Fruit fly (Drosophila melanogaster) whole organism, embryonic: Measurements from ENCODE around the gene CG4972.

ENCODE experiments used
- ATbp ChIP-seq: fragments of 200-800 bp; sonication (Bioruptor generic); optimal IDR thresholded peaks from 2 replicates; lab custom pipeline; 2017; ENCODE audit warnings: missing biosample characterization, mild to moderate bottlenecking, missing genetic modification characterization, missing genetic modification reagents
- Atf-2 ChIP-seq: fragments of 200-800 bp; sonication (Bioruptor generic); optimal IDR thresholded peaks from 2 replicates; lab custom pipeline; 2016; ENCODE audit warnings: missing biosample characterization, missing genetic modification characterization
- Blimp-1 ChIP-seq: fragments of 200-800 bp; sonication (Bioruptor generic); optimal IDR thresholded peaks from 3 replicates; lab custom pipeline; 2018; ENCODE audit warnings: missing biosample characterization, missing genetic modification characterization, mild to moderate bottlenecking, moderate library complexity, missing genetic modification reagents
- CG10321 ChIP-seq: fragments of 200-800 bp; sonication (Bioruptor generic); IDR thresholded peaks from 2 replicates; pipeline ENCODE4 v1.3.6; 2022; ENCODE audit warnings: missing biosample characterization, missing genetic modification characterization
- CG11398 ChIP-seq: fragments of 200-800 bp; sonication (Bioruptor generic); optimal IDR thresholded peaks from 2 replicates; lab custom pipeline; 2016; ENCODE audit warnings: missing biosample characterization, missing genetic modification characterization
- CG14441 ChIP-seq: fragments of 200-800 bp; sonication (Bioruptor generic); IDR thresholded peaks from 2 replicates; pipeline ENCODE4 v1.3.6; 2022; ENCODE audit warnings: missing biosample characterization, missing genetic modification characterization
- CG16779 ChIP-seq: fragments of 200-800 bp; sonication (Bioruptor generic); IDR thresholded peaks from 2 replicates; pipeline ENCODE4 v1.3.6; 2022; ENCODE audit warnings: missing biosample characterization, missing genetic modification characterization
- CG17328 ChIP-seq: fragments of 200-800 bp; sonication (Bioruptor generic); IDR thresholded peaks from 2 replicates; pipeline ENCODE4 v1.3.6; 2022; ENCODE audit warnings: missing biosample characterization, missing genetic modification characterization
- CG17612 ChIP-seq: fragments of 200-800 bp; sonication (Bioruptor generic); IDR thresholded peaks from 2 replicates; pipeline ENCODE4 v1.3.6; 2022; ENCODE audit warnings: missing biosample characterization, missing genetic modification characterization
- CG18011 ChIP-seq: fragments of 200-800 bp; sonication (Bioruptor generic); optimal IDR thresholded peaks from 2 replicates; lab custom pipeline; 2017; ENCODE audit warnings: missing biosample characterization, missing genetic modification characterization, mild to moderate bottlenecking, moderate library complexity, missing genotype
- CG3163 ChIP-seq: fragments of 200-800 bp; sonication (Bioruptor generic); optimal IDR thresholded peaks from 3 replicates; lab custom pipeline; 2016; ENCODE audit warnings: missing biosample characterization, missing genetic modification characterization
- CG32767 ChIP-seq: fragments of 200-800 bp; sonication (Bioruptor generic); IDR thresholded peaks from 2 replicates; pipeline ENCODE4 v1.3.6; 2022; ENCODE audit warnings: missing biosample characterization, missing genetic modification characterization
- CG32772 ChIP-seq: fragments of 200-800 bp; sonication (Bioruptor generic); IDR thresholded peaks from 2 replicates; pipeline ENCODE4 v1.3.6; 2022; ENCODE audit warnings: missing biosample characterization, missing genetic modification characterization
- CG3726 ChIP-seq: fragments of 200-800 bp; sonication (Bioruptor generic); IDR thresholded peaks from 3 replicates; pipeline ENCODE4, ENCODE4 v1.3.6; 2022; ENCODE audit warnings: missing biosample characterization, missing genetic modification characterization
- CG4820 ChIP-seq: fragments of 200-800 bp; sonication (Bioruptor generic); optimal IDR thresholded peaks from 3 replicates; lab custom pipeline; 2016; ENCODE audit warnings: missing biosample characterization, missing genetic modification characterization
- CG4854 ChIP-seq: fragments of 200-800 bp; sonication (Bioruptor generic); optimal IDR thresholded peaks from 2 replicates; lab custom pipeline; 2016; ENCODE audit warnings: missing biosample characterization, missing genetic modification characterization, inconsistent platforms
- CG6654 ChIP-seq: fragments of 200-800 bp; sonication (Bioruptor generic); optimal IDR thresholded peaks from 2 replicates; lab custom pipeline; 2017; ENCODE audit warnings: missing biosample characterization, mild to moderate bottlenecking, missing genetic modification characterization
- CG7963 ChIP-seq: fragments of 200-800 bp; sonication (Bioruptor generic); IDR thresholded peaks from 3 replicates; pipeline ENCODE4 v1.3.6; 2022; ENCODE audit warnings: missing biosample characterization, missing genetic modification characterization; ENCODE audit not compliant: partially characterized antibody
- CG7987 ChIP-seq: fragments of 200-800 bp; sonication (Bioruptor generic); optimal IDR thresholded peaks from 2 replicates; lab custom pipeline; 2018; ENCODE audit warnings: missing biosample characterization, mild to moderate bottlenecking, missing genetic modification characterization, moderate library complexity
- CG8089 ChIP-seq: fragments of 200-800 bp; sonication (Bioruptor generic); optimal IDR thresholded peaks from 3 replicates; lab custom pipeline; 2016; ENCODE audit warnings: missing biosample characterization, missing genetic modification characterization
- Camta ChIP-seq: fragments of 200-800 bp; sonication (Bioruptor generic); optimal IDR thresholded peaks from 2 replicates; lab custom pipeline; 2016; ENCODE audit warnings: missing biosample characterization, missing genetic modification characterization
- Fer2 ChIP-seq: fragments of 200-800 bp; sonication (Bioruptor generic); optimal IDR thresholded peaks from 2 replicates; lab custom pipeline; 2018; ENCODE audit warnings: missing biosample characterization, mild to moderate bottlenecking, missing genetic modification characterization, moderate library complexity
- Hr3 ChIP-seq: fragments of 200-800 bp; sonication (Bioruptor generic); optimal IDR thresholded peaks from 3 replicates; lab custom pipeline; 2016; ENCODE audit warnings: missing biosample characterization, missing genetic modification characterization
- Mes4 ChIP-seq: fragments of 200-800 bp; sonication (Bioruptor generic); optimal IDR thresholded peaks from 2 replicates; lab custom pipeline; 2016; ENCODE audit warnings: missing biosample characterization, missing genetic modification characterization
- ac ChIP-seq: fragments of 200-800 bp; sonication (Bioruptor generic); optimal IDR thresholded peaks from 3 replicates; lab custom pipeline; 2017; ENCODE audit warnings: missing biosample characterization, mild to moderate bottlenecking, missing genetic modification characterization
- bigmax ChIP-seq: fragments of 200-800 bp; sonication (Bioruptor generic); optimal IDR thresholded peaks from 2 replicates; lab custom pipeline; 2018; ENCODE audit warnings: missing biosample characterization, mild to moderate bottlenecking, missing genetic modification characterization
- cwo ChIP-seq: fragments of 200-800 bp; sonication (Bioruptor generic); optimal IDR thresholded peaks from 3 replicates; lab custom pipeline; 2017; ENCODE audit warnings: missing biosample characterization, missing genetic modification characterization, mild to moderate bottlenecking, moderate library complexity, missing genetic modification reagents
- dmrt11E ChIP-seq: fragments of 200-800 bp; sonication (Bioruptor generic); optimal IDR thresholded peaks from 3 replicates; lab custom pipeline; 2018; ENCODE audit warnings: missing biosample characterization, mild to moderate bottlenecking, missing genetic modification characterization, moderate library complexity
- dpn ChIP-seq, 2 experiments: fragments of 200-800 bp; sonication (Bioruptor generic); optimal IDR thresholded peaks; 3 replicates each; lab custom pipeline; 2016; ENCODE audit warnings: missing biosample characterization in 2 of 2, missing genetic modification characterization in 2 of 2
- eve ChIP-seq, 2 experiments: fragments of >200 bp; optimal IDR thresholded peaks; 2 replicates each; lab custom pipeline; 2017; ENCODE audit warnings: missing biosample characterization in 2 of 2, missing genetic modification characterization in 2 of 2
- exex ChIP-seq: fragments of 200-800 bp; sonication (Bioruptor generic); optimal IDR thresholded peaks from 4 replicates; lab custom pipeline; 2018; ENCODE audit warnings: missing biosample characterization, mild to moderate bottlenecking, missing genetic modification characterization, moderate library complexity
- fd96Cb ChIP-seq: fragments of 200-800 bp; sonication (Bioruptor generic); optimal IDR thresholded peaks from 2 replicates; lab custom pipeline; 2018; ENCODE audit warnings: missing biosample characterization, mild to moderate bottlenecking, missing genetic modification characterization, moderate library complexity
- gce ChIP-seq: fragments of 200-800 bp; sonication (Bioruptor generic); IDR thresholded peaks from 3 replicates; pipeline ENCODE4 v1.3.6; 2022; ENCODE audit warnings: missing biosample characterization, missing genetic modification characterization
- grau ChIP-seq: fragments of 200-800 bp; optimal IDR thresholded peaks from 3 replicates; lab custom pipeline; 2019; ENCODE audit warnings: missing biosample characterization, mild to moderate bottlenecking, missing genetic modification characterization, moderate library complexity
- jumu ChIP-seq: fragments of 200-800 bp; sonication (Bioruptor generic); optimal IDR thresholded peaks from 3 replicates; lab custom pipeline; 2016; ENCODE audit warnings: missing biosample characterization, missing genetic modification characterization
- lmd ChIP-seq: fragments of 200-800 bp; sonication (Bioruptor generic); IDR thresholded peaks from 2 replicates; pipeline ENCODE4 v1.3.6; 2022; ENCODE audit warnings: missing biosample characterization, missing genetic modification characterization
- nmo ChIP-seq: fragments of 200-800 bp; sonication (Bioruptor generic); optimal IDR thresholded peaks from 2 replicates; lab custom pipeline; 2018; ENCODE audit warnings: missing biosample characterization, mild to moderate bottlenecking, missing genetic modification characterization, moderate library complexity
- oc ChIP-seq: fragments of 200-800 bp; sonication (Bioruptor generic); optimal IDR thresholded peaks from 2 replicates; lab custom pipeline; 2018; ENCODE audit warnings: missing biosample characterization, mild to moderate bottlenecking, missing genetic modification characterization, moderate library complexity
- onecut ChIP-seq: fragments of 200-800 bp; sonication (Bioruptor generic); IDR thresholded peaks from 2 replicates; pipeline ENCODE4 v1.3.6; 2022; ENCODE audit warnings: missing biosample characterization, missing genetic modification characterization
- sob ChIP-seq: fragments of 200-800 bp; sonication (Bioruptor generic); IDR thresholded peaks from 2 replicates; pipeline ENCODE4 v1.3.6; 2022; ENCODE audit warnings: missing biosample characterization, missing genetic modification characterization
- tap ChIP-seq: fragments of 200-800 bp; optimal IDR thresholded peaks from 3 replicates; lab custom pipeline; 2019; ENCODE audit warnings: missing biosample characterization, mild to moderate bottlenecking, missing genetic modification characterization, moderate library complexity
- tio ChIP-seq: fragments of 200-800 bp; sonication (Bioruptor generic); optimal IDR thresholded peaks from 2 replicates; lab custom pipeline; 2017; ENCODE audit warnings: missing biosample characterization, missing genetic modification characterization, inconsistent platforms
- yki ChIP-seq: fragments of >200 bp; optimal IDR thresholded peaks from 3 replicates; lab custom pipeline; 2018

CG4972 gene

DNA sequence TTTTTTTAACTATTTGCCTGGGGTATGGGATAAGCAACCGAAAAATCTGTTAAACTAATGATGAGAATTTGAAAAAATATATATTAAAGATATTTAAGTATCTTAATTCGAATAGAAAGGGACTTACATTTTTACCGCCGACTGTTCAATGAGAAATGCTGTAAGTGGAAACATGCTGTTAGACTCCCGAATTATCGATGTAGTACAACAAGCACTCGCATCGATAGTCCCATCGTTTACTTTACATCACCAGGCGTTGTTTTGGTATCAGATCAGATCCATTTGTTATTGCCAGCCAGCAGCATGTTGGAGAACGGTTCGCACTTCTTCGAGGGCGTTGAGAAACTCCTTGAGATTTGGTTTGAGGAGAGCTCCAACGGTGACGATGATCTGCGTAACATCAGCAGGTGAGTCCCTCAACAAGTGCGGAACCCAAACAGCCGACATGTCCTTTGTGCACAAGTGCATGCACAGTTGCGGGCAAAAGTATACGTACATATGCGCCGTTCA lies 24.7 kb downstream of the CG4972 start, which contains the start of gene SamDC (continued):
- TF ChIP-seq tap (tag; lab: Kevin White, UChicago) (no peak), Hr3 (GFP tag; lab: Kevin White, UChicago) (peak; percentile 37), grau (tag; lab: Kevin White, UChicago) (peak; percentile 62), CG17328 (peak; percentile 24; the same call in 1 of the 2 replicates), oc (tag; lab: Kevin White, UChicago) (no peak), CG10321 (GFP tag; lab: Robert Waterston, UW) (no peak), Fer2 (tag; lab: Kevin White, UChicago) (no peak), CG4820 (no peak), CG32767 (GFP tag; lab: Robert Waterston, UW) (no peak), Blimp-1 (GFP tag; lab: Kevin White, UChicago) (no peak), dpn (GFP tag; optimal IDR thresholded peaks at IDR 0.05; lab: Kevin White, UChicago) (peak; percentile 33 to 47), CG3726 (GFP tag; lab: Robert Waterston, UW) (no peak), CG7987 (GFP tag; lab: Kevin White, UChicago) (peak; percentile 21), Mes4 (no peak), ac (GFP tag; lab: Kevin White, UChicago) (no peak), onecut (GFP tag; lab: Robert Waterston, UW) (0 out of 2 replicates have a peak, but pooled peaks have one; percentile 26), CG17612 (GFP tag; lab: Robert Waterston, UW) (no peak), CG14441 (GFP tag; lab: Robert Waterston, UW) (peak; percentile 5; the same call in 1 of the 2 replicates), CG3163 (GFP tag; lab: Kevin White, UChicago) (no peak), ATbp (GFP tag; lab: Kevin White, UChicago) (no peak), jumu (GFP tag; lab: Kevin White, UChicago) (peak; percentile 25), fd96Cb (tag; lab: Kevin White, UChicago) (peak; percentile 26), Camta (GFP tag; lab: Kevin White, UChicago) (no peak), CG4854 (GFP tag; lab: Kevin White, UChicago) (no peak), CG18011 (no peak), CG32772 (GFP tag; lab: Robert Waterston, UW) (no peak), tio (no peak), CG16779 (GFP tag; lab: Robert Waterston, UW) (no peak), sob (GFP tag; lab: Robert Waterston, UW) (peak; percentile 65; the same call in 1 of the 2 replicates), lmd (GFP tag; lab: Robert Waterston, UW) (no peak; the same call in 1 of the 2 replicates), CG11398 (no peak), CG6654 (GFP tag; lab: Kevin White, UChicago) (no peak), dmrt11E (tag; lab: Kevin White, UChicago) (peak; percentile 38), CG8089 (no peak), CG7963 (GFP tag; lab: Robert Waterston, UW) (peak; percentile 76)
- TF ChIP-seq, all 482 proteins: peak for 234

DNA sequence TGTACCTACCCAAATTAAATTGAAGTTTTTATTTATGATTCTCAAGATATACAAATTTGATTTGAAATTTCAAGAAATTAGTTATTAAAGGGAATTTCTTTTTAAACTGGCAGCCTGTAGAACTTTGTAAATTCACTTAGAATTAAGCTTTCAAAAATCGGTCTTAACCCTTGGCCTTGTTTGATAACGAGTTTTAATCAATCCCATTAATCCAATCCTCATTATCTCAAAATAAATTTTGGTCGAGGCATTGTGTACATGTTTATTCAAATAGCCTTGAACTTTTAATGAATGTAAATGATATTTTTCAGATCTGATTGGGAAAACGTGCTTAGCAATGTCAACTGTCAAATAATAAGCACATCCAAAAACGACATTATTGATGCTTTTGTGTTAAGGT lies 25.2 kb downstream of the CG4972 start:
- peak; percentile 6 for TF ChIP-seq exex
- no peak for TF ChIP-seq gce (GFP tag; lab: Robert Waterston, UW)
- TF ChIP-seq yki (lab: Kevin White, UChicago) = no peak
- TF ChIP-seq Atf-2 (GFP tag; lab: Kevin White, UChicago) = no peak
- no peak for TF ChIP-seq bigmax (GFP tag; lab: Kevin White, UChicago)
- peak in 1 of 2 experiments; percentile 24 for TF ChIP-seq eve (GFP tag; optimal IDR thresholded peaks at IDR 0.05; lab: Kevin White, UChicago)
- peak; percentile 14 for TF ChIP-seq cwo
- TF ChIP-seq nmo (GFP tag; lab: Kevin White, UChicago) = no peak
